Worm (Caenorhabditis elegans): Measurements from ENCODE around the gene T02D1.4.

Gene T02D1.4

ce11 chrIV:17367294-17367693, 32.3 kb upstream of the T02D1.4 start, which contains the start of gene zipt-17:
Gene zipt-17, minus strand, starts transcription at chrIV:17367394.
- no peak for TF ChIP-seq ztf-26 (tag; optimal IDR thresholded peaks at IDR 0.05)
- TF ChIP-seq mel-28 (tag; optimal IDR thresholded peaks at IDR 0.05; ENCODE audit: borderline replicate concordance), result no peak
- TF ChIP-seq F23B12.7 (tag; optimal IDR thresholded peaks at IDR 0.05; ENCODE audit: insufficient read depth), result no peak
- no peak for TF ChIP-seq madf-3 (GFP tag; IDR thresholded peaks at IDR 0.05)
- no peak for TF ChIP-seq Y79H2A.3 (GFP tag; conservative IDR thresholded peaks at IDR 0.05)
- no peak for TF ChIP-seq ztf-3 (GFP tag; optimal IDR thresholded peaks at IDR 0.05)
- no peak for TF ChIP-seq ztf-6 (GFP tag; IDR thresholded peaks at IDR 0.05)
- no peak for TF ChIP-seq egl-44 (GFP tag; IDR thresholded peaks at IDR 0.05)
- TF ChIP-seq let-526 (GFP tag; IDR thresholded peaks at IDR 0.05), result no peak
- no peak for TF ChIP-seq F37B4.10 (GFP tag; IDR thresholded peaks at IDR 0.05)
- TF ChIP-seq ama-1 (optimal IDR thresholded peaks at IDR 0.05), result no peak
- no peak for TF ChIP-seq ama-1 (GFP tag; optimal IDR thresholded peaks at IDR 0.05)

- TF ChIP-seq ceh-91 (GFP tag; IDR thresholded peaks at IDR 0.05), result no peak
- TF ChIP-seq lag-1 (GFP tag; IDR thresholded peaks at IDR 0.05), result no peak
- no peak for TF ChIP-seq hrde-1 (tag; optimal IDR thresholded peaks at IDR 0.05; ENCODE audit: borderline replicate concordance)
- no peak for TF ChIP-seq hmg-20 (GFP tag; IDR thresholded peaks at IDR 0.05)
- TF ChIP-seq cebp-2 (GFP tag; IDR thresholded peaks at IDR 0.05), result no peak
- TF ChIP-seq nfya-1 (tag; optimal IDR thresholded peaks at IDR 0.05; ENCODE audit: borderline replicate concordance, insufficient read depth), result no peak
- no peak for TF ChIP-seq egl-18 (GFP tag; IDR thresholded peaks at IDR 0.05)
- TF ChIP-seq tlf-1 (GFP tag; optimal IDR thresholded peaks at IDR 0.05), result no peak
- no peak for TF ChIP-seq madf-8 (GFP tag; conservative IDR thresholded peaks at IDR 0.05)
- no peak for TF ChIP-seq D2030.7 (GFP tag; IDR thresholded peaks at IDR 0.05)
- TF ChIP-seq ceh-58 (GFP tag; IDR thresholded peaks at IDR 0.05), result no peak
Measured at ce11 chrIV:17368292-17368691, 31.3 kb upstream of the T02D1.4 start, which contains the start of gene trh-1. Gene trh-1, plus strand, starts transcription at chrIV:17368592.

- TF ChIP-seq hlh-12 (tag; optimal IDR thresholded peaks at IDR 0.05) (no peak), lin-40 (tag; optimal IDR thresholded peaks at IDR 0.05) (no peak), tbp1 (GFP tag; optimal IDR thresholded peaks at IDR 0.05) (no peak), cebp-2 (GFP tag; IDR thresholded peaks at IDR 0.05) (no peak), dpff-1 (tag; optimal IDR thresholded peaks at IDR 0.05) (no peak), B0261.1 (tag; optimal IDR thresholded peaks at IDR 0.05) (no peak), ztf-28 (GFP tag; IDR thresholded peaks at IDR 0.05) (no peak), B0035.1 (tag; optimal IDR thresholded peaks at IDR 0.05) (no peak), gei-17 (GFP tag; optimal IDR thresholded peaks at IDR 0.05) (no peak), nfyb-1 (GFP tag; IDR thresholded peaks at IDR 0.05) (no peak)
Measured at ce11 chrIV:17371469-17371868, 28.1 kb upstream of the T02D1.4 start, which contains the start of gene C30H6.5. Gene C30H6.5, plus strand, starts transcription at chrIV:17371769.

ce11 chrIV:17376127-17376526, 23.4 kb upstream of the T02D1.4 start, which contains the start of gene haf-1:
Gene haf-1, plus strand, starts transcription at chrIV:17376427.
- no peak for TF ChIP-seq fkh-3 (tag; optimal IDR thresholded peaks at IDR 0.05)
- no peak for TF ChIP-seq ceh-79 (tag; optimal IDR thresholded peaks at IDR 0.05)
- no peak for TF ChIP-seq akir-1 (GFP tag; optimal IDR thresholded peaks at IDR 0.05)
- no peak for TF ChIP-seq hsf-1 (GFP tag; IDR thresholded peaks at IDR 0.05)
- TF ChIP-seq cebp-2 (GFP tag; IDR thresholded peaks at IDR 0.05), result no peak
- TF ChIP-seq ztf-26 (tag; optimal IDR thresholded peaks at IDR 0.05), result no peak
- TF ChIP-seq gei-17 (GFP tag; optimal IDR thresholded peaks at IDR 0.05), result no peak
- no peak for TF ChIP-seq athp-1 (tag; optimal IDR thresholded peaks at IDR 0.05)
- TF ChIP-seq somi-1 (GFP tag; optimal IDR thresholded peaks at IDR 0.05), result no peak
- TF ChIP-seq C17E4.6 (GFP tag; IDR thresholded peaks at IDR 0.05), result no peak
- TF ChIP-seq ztf-22 (GFP tag; optimal IDR thresholded peaks at IDR 0.05), result no peak
- no peak for TF ChIP-seq rec-8 (tag; optimal IDR thresholded peaks at IDR 0.05)
